Worm (Caenorhabditis elegans): ENCODE results near the gene fat-4.

ce11 chrIV:9799664-9800063, 435 bp downstream of the fat-4 start:
- TF ChIP-seq mab-9 (GFP tag; IDR thresholded peaks at IDR 0.05) (no peak), lsy-2 (tag; optimal IDR thresholded peaks at IDR 0.05) (no peak), sptf-1 (tag; optimal IDR thresholded peaks at IDR 0.05) (no peak), lin-39 (tag; optimal IDR thresholded peaks at IDR 0.05) (no peak), fos-1 (tag; optimal IDR thresholded peaks at IDR 0.05) (no peak)

All from whole organism, L1 larva.